Worm (Caenorhabditis elegans) whole organism, L3 larva: ENCODE measurements around the gene T19H12.12.
A peak's percentile ranks its signal among the peaks of the same experiment; 100 is the strongest.

Experiments
- R02D3.7 ChIP-seq: fragments of 150-350 bp; optimal IDR thresholded peaks from 2 replicates; lab custom pipeline; 2014; ENCODE audit warnings: missing biosample characterization, missing genetic modification characterization
- aly-2 ChIP-seq: fragments of 150-350 bp; optimal IDR thresholded peaks from 2 replicates; lab custom pipeline; 2014; ENCODE audit warnings: missing biosample characterization, missing genetic modification characterization
- ama-1 ChIP-seq: fragments of 150-350 bp; optimal IDR thresholded peaks from 2 replicates; lab custom pipeline; 2018
- ceh-16 ChIP-seq: sonication (generic microtip); optimal IDR thresholded peaks from 2 replicates; lab custom pipeline; 2017; ENCODE audit warnings: missing biosample characterization, missing genetic modification characterization
- egl-27 ChIP-seq: sonication (generic microtip); optimal IDR thresholded peaks from 4 replicates; lab custom pipeline; 2017; ENCODE audit warnings: missing biosample characterization, missing genetic modification reagents, missing genetic modification characterization
- fkh-10 ChIP-seq: sonication (generic microtip); optimal IDR thresholded peaks from 2 replicates; lab custom pipeline; 2017; ENCODE audit warnings: missing biosample characterization, missing genetic modification reagents, missing genetic modification characterization
- mdl-1 ChIP-seq: fragments of 150-350 bp; optimal IDR thresholded peaks from 2 replicates; lab custom pipeline; 2014; ENCODE audit warnings: missing biosample characterization, missing genetic modification characterization
- nhr-11 ChIP-seq: fragments of 150-350 bp; optimal IDR thresholded peaks from 2 replicates; lab custom pipeline; 2014; ENCODE audit warnings: missing biosample characterization, missing genetic modification characterization
- nhr-12 ChIP-seq: fragments of 150-350 bp; optimal IDR thresholded peaks from 2 replicates; lab custom pipeline; 2014; ENCODE audit warnings: missing biosample characterization, missing genetic modification characterization
- nhr-237 ChIP-seq: fragments of 150-350 bp; optimal IDR thresholded peaks from 2 replicates; lab custom pipeline; 2014; ENCODE audit warnings: missing biosample characterization, missing genetic modification characterization
- nhr-25 ChIP-seq: sonication (generic microtip); optimal IDR thresholded peaks from 2 replicates; lab custom pipeline; 2017; ENCODE audit warnings: missing biosample characterization, missing genetic modification characterization
- nhr-76 ChIP-seq: fragments of 150-350 bp; sonication (generic microtip); optimal IDR thresholded peaks from 5 replicates; lab custom pipeline; 2014; ENCODE audit warnings: missing biosample characterization, missing genetic modification characterization
- skn-1 ChIP-seq: fragments of 150-350 bp; optimal IDR thresholded peaks from 2 replicates; lab custom pipeline; 2014; ENCODE audit warnings: missing biosample characterization, missing genetic modification characterization
- zag-1 ChIP-seq: fragments of 150-350 bp; optimal IDR thresholded peaks from 2 replicates; lab custom pipeline; 2014; ENCODE audit warnings: missing biosample characterization, missing genetic modification characterization

- TF ChIP-seq ama-1 (lab: Kevin White, UChicago): no peak
- TF ChIP-seq nhr-25 (tag; lab: Kevin White, UChicago): peak; percentile 16
- no peak for TF ChIP-seq zag-1 (tag; lab: Kevin White, UChicago)
- no peak for TF ChIP-seq aly-2 (tag; lab: Kevin White, UChicago)
- TF ChIP-seq R02D3.7 (tag; lab: Kevin White, UChicago): no peak
- TF ChIP-seq fkh-10 (GFP tag; lab: Kevin White, UChicago): no peak
- no peak for TF ChIP-seq nhr-12 (tag; lab: Kevin White, UChicago)
- no peak for TF ChIP-seq ceh-16 (tag; lab: Kevin White, UChicago)
- TF ChIP-seq nhr-11 (tag; lab: Kevin White, UChicago): no peak
- no peak for TF ChIP-seq mdl-1
- no peak for TF ChIP-seq nhr-237 (tag; lab: Kevin White, UChicago)
- no peak for TF ChIP-seq nhr-76 (tag; lab: Kevin White, UChicago)
- TF ChIP-seq skn-1: no peak
- TF ChIP-seq egl-27 (tag; lab: Kevin White, UChicago): no peak
These were observed 11.2 kb downstream of the T19H12.12 start, which contains the start of gene ugt-9 for ce11 chrV:4895744-4896143.
